Worm (Caenorhabditis elegans) whole organism, L1 larva: Measurements from ENCODE around the gene T28D9.4.

ENCODE experiments used
- C04F5.9 ChIP-seq: sonication (generic microtip); optimal IDR thresholded peaks from 2 replicates; lab custom pipeline; 2016; ENCODE audit warnings: missing genetic modification characterization, missing compliant biosample characterization
- blmp-1 ChIP-seq: fragments of 150-350 bp; optimal IDR thresholded peaks from 2 replicates; lab custom pipeline; 2014; ENCODE audit warnings: missing biosample characterization, missing genetic modification characterization
- ceh-63 ChIP-seq: fragments of 200-800 bp; sonication (Bioruptor generic); optimal IDR thresholded peaks from 2 replicates; lab custom pipeline; 2018; ENCODE audit warnings: mild to moderate bottlenecking, missing genetic modification characterization, missing compliant biosample characterization
- ceh-82 ChIP-seq, 3 experiments: fragments of 150-350 bp in 1 of 3; sonication (generic microtip) in 2 of 3; optimal IDR thresholded peaks; 2 replicates each; lab custom pipeline; 2014 to 2017; ENCODE audit warnings: missing biosample characterization in 3 of 3, missing genetic modification characterization in 3 of 3
- efl-1 ChIP-seq, 4 experiments: fragments of 150-350 bp; optimal IDR thresholded peaks in 3 of 4; peaks in 1 of 4; 1 replicate in 1 of 4; 2 replicates in 3 of 4; lab custom pipeline; 2014; ENCODE audit warnings: missing biosample characterization in 2 of 4, missing genetic modification characterization in 2 of 4, missing genetic modification reagents in 2 of 4
- elt-2 ChIP-seq: sonication (generic microtip); optimal IDR thresholded peaks from 2 replicates; lab custom pipeline; 2016; ENCODE audit warnings: missing genetic modification characterization, mild to moderate bottlenecking, inconsistent platforms, missing compliant biosample characterization, missing genetic modification reagents
- elt-3 ChIP-seq, 6 experiments: fragments of 150-350 bp in 1 of 6; sonication (generic microtip); optimal IDR thresholded peaks; 2 replicates each; lab custom pipeline; 2017 to 2018; ENCODE audit warnings: missing biosample characterization in 6 of 6, missing genetic modification characterization in 6 of 6, inconsistent platforms in 1 of 6
- hlh-17 ChIP-seq: fragments of 200-800 bp; sonication (Bioruptor generic); optimal IDR thresholded peaks from 2 replicates; lab custom pipeline; 2018; ENCODE audit warnings: missing genetic modification characterization, mild to moderate bottlenecking, missing compliant biosample characterization, moderate library complexity, borderline replicate concordance
- irx-1 ChIP-seq: sonication (generic microtip); optimal IDR thresholded peaks from 2 replicates; lab custom pipeline; 2016; ENCODE audit warnings: missing genetic modification characterization, missing compliant biosample characterization
- jun-1 ChIP-seq: fragments of 150-350 bp; optimal IDR thresholded peaks from 2 replicates; lab custom pipeline; 2014; ENCODE audit warnings: missing biosample characterization, missing genetic modification reagents, missing genetic modification characterization
- lin-13 ChIP-seq: fragments of 150-350 bp; optimal IDR thresholded peaks from 2 replicates; lab custom pipeline; 2014; ENCODE audit warnings: missing biosample characterization, missing genetic modification reagents, missing genetic modification characterization
- lin-14 ChIP-seq: fragments of 200-800 bp; sonication (Bioruptor generic); optimal IDR thresholded peaks from 2 replicates; lab custom pipeline; 2018; ENCODE audit warnings: mild to moderate bottlenecking, missing genetic modification characterization, moderate library complexity, missing compliant biosample characterization
- lin-35 ChIP-seq, 2 experiments: fragments of 150-350 bp; optimal IDR thresholded peaks; 2 replicates each; lab custom pipeline; 2014; ENCODE audit warnings: missing biosample characterization in 2 of 2, missing genetic modification characterization in 2 of 2, missing genetic modification reagents in 2 of 2
- nhr-11 ChIP-seq: fragments of 150-350 bp; optimal IDR thresholded peaks from 2 replicates; lab custom pipeline; 2014; ENCODE audit warnings: missing biosample characterization, missing genetic modification characterization
- nhr-12 ChIP-seq: sonication (generic microtip); optimal IDR thresholded peaks from 2 replicates; lab custom pipeline; 2017; ENCODE audit warnings: missing biosample characterization, missing genetic modification characterization
- nhr-20 ChIP-seq: sonication (generic microtip); optimal IDR thresholded peaks from 2 replicates; lab custom pipeline; 2016; ENCODE audit warnings: mild to moderate bottlenecking, missing genetic modification characterization, missing compliant biosample characterization
- nhr-237 ChIP-seq: fragments of 150-350 bp; optimal IDR thresholded peaks from 2 replicates; lab custom pipeline; 2014; ENCODE audit warnings: missing biosample characterization, missing genetic modification characterization
- nhr-85 ChIP-seq: sonication (generic microtip); peaks from one replicate; lab custom pipeline; 2016; ENCODE audit warnings: missing genetic modification characterization, inconsistent platforms, missing compliant biosample characterization
- pax-3 ChIP-seq: fragments of 200-800 bp; sonication (Bioruptor generic); optimal IDR thresholded peaks from 2 replicates; lab custom pipeline; 2018; ENCODE audit warnings: mild to moderate bottlenecking, missing genetic modification characterization, moderate library complexity, missing compliant biosample characterization
- skn-1 ChIP-seq: fragments of 150-350 bp; optimal IDR thresholded peaks from 2 replicates; lab custom pipeline; 2014; ENCODE audit warnings: missing biosample characterization, missing genetic modification characterization
- snu-23 ChIP-seq: sonication (generic microtip); optimal IDR thresholded peaks from 2 replicates; lab custom pipeline; 2016; ENCODE audit warnings: missing genetic modification characterization, missing compliant biosample characterization
- swsn-7 ChIP-seq: sonication (generic microtip); optimal IDR thresholded peaks from 2 replicates; lab custom pipeline; 2016; ENCODE audit warnings: missing genetic modification characterization, missing compliant biosample characterization
- tbx-2 ChIP-seq: sonication (generic microtip); optimal IDR thresholded peaks from 2 replicates; lab custom pipeline; 2016; ENCODE audit warnings: missing genetic modification characterization, missing compliant biosample characterization
- unc-86 ChIP-seq: sonication (generic microtip); optimal IDR thresholded peaks from 2 replicates; lab custom pipeline; 2016; ENCODE audit warnings: missing genetic modification characterization, missing compliant biosample characterization
- vab-15 ChIP-seq: sonication (generic microtip); optimal IDR thresholded peaks from 2 replicates; lab custom pipeline; 2017; ENCODE audit warnings: missing genotype, mild to moderate bottlenecking, missing genetic modification characterization, missing compliant biosample characterization
- ztf-4 ChIP-seq: fragments of 150-350 bp; optimal IDR thresholded peaks from 2 replicates; lab custom pipeline; 2014; ENCODE audit warnings: missing biosample characterization, missing genetic modification characterization

Gene T28D9.4

ce11 chrII:6521316-6521715, 44.6 kb downstream of the T28D9.4 start, which contains the start of gene toe-2:
toe-2 (minus strand) TSS chrII:6521385.
- TF ChIP-seq nhr-20 (tag; lab: Kevin White, UChicago) (no peak), vab-15 (tag; lab: Kevin White, UChicago) (no peak), lin-35 (GFP tag; optimal IDR thresholded peaks at IDR 0.05; lab: Kevin White, UChicago) (no peak), swsn-7 (tag; lab: Kevin White, UChicago) (no peak), hlh-17 (GFP tag; lab: Kevin White, UChicago) (no peak), skn-1 (tag; lab: Kevin White, UChicago) (no peak), C04F5.9 (tag; lab: Kevin White, UChicago) (no peak), nhr-237 (tag; lab: Kevin White, UChicago) (no peak), ceh-82 (tag; optimal IDR thresholded peaks at IDR 0.05; lab: Kevin White, UChicago) (no peak), nhr-11 (tag; lab: Kevin White, UChicago) (no peak), ztf-4 (tag; lab: Kevin White, UChicago) (no peak)

- TF ChIP-seq blmp-1 (tag; lab: Kevin White, UChicago) = peak; percentile 47
- no peak for TF ChIP-seq pax-3 (tag; lab: Kevin White, UChicago)
- TF ChIP-seq elt-3 (tag; optimal IDR thresholded peaks at IDR 0.05; lab: Kevin White, UChicago) = peak in 3 of 6 experiments; percentile 4 to 60 (median 11)
- TF ChIP-seq nhr-20 (tag; lab: Kevin White, UChicago) = peak; percentile 13
- TF ChIP-seq lin-14 (GFP tag; lab: Kevin White, UChicago) = peak; percentile 62
- TF ChIP-seq nhr-85 (tag; lab: Kevin White, UChicago) = peak; percentile 82
- TF ChIP-seq efl-1 (optimal IDR thresholded peaks at IDR 0.05; lab: Kevin White, UChicago) = no peak
- TF ChIP-seq efl-1 (GFP tag; optimal IDR thresholded peaks at IDR 0.05 in 1 of 2; lab: Kevin White, UChicago) = peak in 1 of 2 experiments; percentile 64
- no peak for TF ChIP-seq skn-1 (tag; lab: Kevin White, UChicago)
Measured at ce11 chrII:6522622-6523254, 46.0 kb downstream of the T28D9.4 start.

- TF ChIP-seq tbx-2 (tag; lab: Kevin White, UChicago) = no peak
- no peak for TF ChIP-seq nhr-85 (tag; lab: Kevin White, UChicago)
- no peak for TF ChIP-seq lin-14 (GFP tag; lab: Kevin White, UChicago)
- TF ChIP-seq unc-86 = no peak
- no peak for TF ChIP-seq vab-15 (tag; lab: Kevin White, UChicago)
- TF ChIP-seq lin-35 (GFP tag; optimal IDR thresholded peaks at IDR 0.05; lab: Kevin White, UChicago) = no peak
- TF ChIP-seq snu-23 (GFP tag; lab: Kevin White, UChicago) = no peak
- TF ChIP-seq nhr-20 (tag; lab: Kevin White, UChicago) = no peak
- no peak for TF ChIP-seq irx-1 (tag; lab: Kevin White, UChicago)
- no peak for TF ChIP-seq lin-13 (GFP tag; lab: Kevin White, UChicago)
- no peak for TF ChIP-seq nhr-12
Measured at ce11 chrII:6523940-6524339, 47.2 kb downstream of the T28D9.4 start.

DNA sequence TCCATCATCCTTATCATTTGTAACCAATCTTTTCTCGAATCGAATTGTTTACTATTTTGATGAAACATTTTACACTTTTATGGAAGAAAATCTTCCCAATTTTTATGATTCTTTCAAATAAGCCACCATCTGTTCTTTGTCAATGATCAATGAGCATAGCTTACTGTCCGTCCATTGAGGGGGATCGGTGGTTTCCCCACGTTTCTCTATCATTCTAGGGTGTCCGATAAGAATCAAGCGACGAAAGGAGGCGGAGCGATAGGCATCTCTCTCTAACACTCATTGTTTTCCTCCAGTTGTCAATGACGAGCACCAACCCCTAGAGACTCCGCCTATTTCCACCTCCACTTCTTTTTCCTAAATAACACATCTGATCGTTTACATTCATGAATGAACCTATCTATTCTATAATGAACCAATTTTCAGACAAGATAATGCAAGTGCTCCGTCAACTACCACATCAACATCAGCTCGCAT, 47.8 kb downstream of the T28D9.4 start, which contains the start of gene C56E6.2:
C56E6.2 (plus strand) TSS at position 427 of the 477 bp plus-strand sequence.
- no peak for TF ChIP-seq ceh-63 (GFP tag; lab: Kevin White, UChicago)
- TF ChIP-seq jun-1 = no peak
- peak; percentile 2 for TF ChIP-seq elt-2 (tag; lab: Kevin White, UChicago)
- TF ChIP-seq, all 84 proteins: peak for 1

ce11 chrII:6526136-6526684, 49.5 kb downstream of the T28D9.4 start:
- TF ChIP-seq pax-3 (tag; lab: Kevin White, UChicago) (no peak), efl-1 (optimal IDR thresholded peaks at IDR 0.05; lab: Kevin White, UChicago) (no peak), efl-1 (GFP tag; optimal IDR thresholded peaks at IDR 0.05 in 1 of 2; lab: Kevin White, UChicago) (peak in 1 of 2 experiments; percentile 56)
